Worm (Caenorhabditis elegans): ENCODE results near the gene Y57G7A.11.
"Not testable (repeated sequence)": the region's sequence is repeated elsewhere in the genome, so short reads cannot be mapped to it uniquely, and the experiment has no call there.

The Y57G7A.11 gene

ce11 chrII:1297697-1298093, 21.0 kb upstream of the Y57G7A.11 start:
- no peak for TF ChIP-seq ets-7 (tag; optimal IDR thresholded peaks at IDR 0.05)
- TF ChIP-seq scrt-1 (GFP tag; IDR thresholded peaks at IDR 0.05): no peak
- TF ChIP-seq F13C5.2 (tag; optimal IDR thresholded peaks at IDR 0.05): no peak
- no peak for TF ChIP-seq tra-4 (tag; optimal IDR thresholded peaks at IDR 0.05)
- TF ChIP-seq B0310.2 (tag; optimal IDR thresholded peaks at IDR 0.05): no peak
- no peak for TF ChIP-seq ceh-13 (GFP tag; optimal IDR thresholded peaks at IDR 0.05)
- TF ChIP-seq hnd-1 (tag; optimal IDR thresholded peaks at IDR 0.05): no peak
- no peak for TF ChIP-seq ama-1 (optimal IDR thresholded peaks at IDR 0.05)
- TF ChIP-seq aly-1 (tag; optimal IDR thresholded peaks at IDR 0.05): no peak
- TF ChIP-seq ceh-36 (tag; optimal IDR thresholded peaks at IDR 0.05): no peak
- TF ChIP-seq hmbx-1 (tag; optimal IDR thresholded peaks at IDR 0.05): no peak
- no peak for TF ChIP-seq tbx-11 (GFP tag; IDR thresholded peaks at IDR 0.05)
- TF ChIP-seq hmg-4 (GFP tag; optimal IDR thresholded peaks at IDR 0.05): no peak

- no peak for TF ChIP-seq flt-1 (GFP tag; IDR thresholded peaks at IDR 0.05)
- TF ChIP-seq hmg-4 (GFP tag; optimal IDR thresholded peaks at IDR 0.05): no peak
- TF ChIP-seq F13C5.2 (tag; optimal IDR thresholded peaks at IDR 0.05): no peak
- TF ChIP-seq ama-1 (optimal IDR thresholded peaks at IDR 0.05): no peak
- no peak for TF ChIP-seq ets-7 (tag; optimal IDR thresholded peaks at IDR 0.05)
- TF ChIP-seq pes-1 (GFP tag; IDR thresholded peaks at IDR 0.05): no peak
- no peak for TF ChIP-seq sea-1 (GFP tag; conservative IDR thresholded peaks at IDR 0.05)
- no peak for TF ChIP-seq tbx-11 (GFP tag; IDR thresholded peaks at IDR 0.05)
- TF ChIP-seq hnd-1 (tag; optimal IDR thresholded peaks at IDR 0.05): no peak
These were observed 20.5 kb upstream of the Y57G7A.11 start for ce11 chrII:1297044-1297696.

ce11 chrII:1295776-1296175, 19.1 kb upstream of the Y57G7A.11 start, which contains the start of gene Y57G7A.2:
Gene Y57G7A.2, plus strand, starts transcription at chrII:1296076.
- TF ChIP-seq ceh-13 (GFP tag; optimal IDR thresholded peaks at IDR 0.05) (no peak), B0310.2 (tag; optimal IDR thresholded peaks at IDR 0.05) (no peak), hmbx-1 (tag; optimal IDR thresholded peaks at IDR 0.05) (no peak), pes-1 (GFP tag; IDR thresholded peaks at IDR 0.05) (no peak), ceh-36 (tag; optimal IDR thresholded peaks at IDR 0.05) (no peak), tbx-11 (GFP tag; IDR thresholded peaks at IDR 0.05) (no peak), tbx-37 (GFP tag; conservative IDR thresholded peaks at IDR 0.05) (no peak), F13C5.2 (tag; optimal IDR thresholded peaks at IDR 0.05) (no peak), aly-1 (tag; optimal IDR thresholded peaks at IDR 0.05) (no peak), ama-1 (optimal IDR thresholded peaks at IDR 0.05) (no peak), hmg-4 (GFP tag; optimal IDR thresholded peaks at IDR 0.05) (no peak), ets-7 (tag; optimal IDR thresholded peaks at IDR 0.05) (no peak), sea-1 (GFP tag; conservative IDR thresholded peaks at IDR 0.05) (no peak), hnd-1 (tag; optimal IDR thresholded peaks at IDR 0.05) (no peak), scrt-1 (GFP tag; IDR thresholded peaks at IDR 0.05) (no peak)

- TF ChIP-seq ceh-36 (tag; optimal IDR thresholded peaks at IDR 0.05) (no peak), flt-1 (GFP tag; IDR thresholded peaks at IDR 0.05) (no peak), pes-1 (GFP tag; IDR thresholded peaks at IDR 0.05) (no peak), hmg-4 (GFP tag; optimal IDR thresholded peaks at IDR 0.05) (no peak), hmbx-1 (tag; optimal IDR thresholded peaks at IDR 0.05) (no peak), hnd-1 (tag; optimal IDR thresholded peaks at IDR 0.05) (no peak), ets-7 (tag; optimal IDR thresholded peaks at IDR 0.05) (no peak), aly-1 (tag; optimal IDR thresholded peaks at IDR 0.05) (no peak), tbx-11 (GFP tag; IDR thresholded peaks at IDR 0.05) (no peak), ceh-13 (GFP tag; optimal IDR thresholded peaks at IDR 0.05) (no peak), tbx-37 (GFP tag; conservative IDR thresholded peaks at IDR 0.05) (no peak), F13C5.2 (tag; optimal IDR thresholded peaks at IDR 0.05) (no peak)
These were observed 16.5 kb upstream of the Y57G7A.11 start, which contains the start of gene srz-64 for ce11 chrII:1293157-1293556. Gene srz-64, minus strand, starts transcription at chrII:1293257.

ce11 chrII:1285514-1285913, 8.8 kb upstream of the Y57G7A.11 start, which contains the start of the genes Y57G7A.6 and Y57G7A.3:
Gene Y57G7A.6, minus strand, starts transcription at chrII:1285614.
Gene Y57G7A.3, plus strand, starts transcription at chrII:1285782.
- no peak for TF ChIP-seq ceh-36 (tag; optimal IDR thresholded peaks at IDR 0.05)
- TF ChIP-seq tbx-11 (GFP tag; IDR thresholded peaks at IDR 0.05): no peak
- no peak for TF ChIP-seq tbx-37 (GFP tag; conservative IDR thresholded peaks at IDR 0.05)
- TF ChIP-seq aly-1 (tag; optimal IDR thresholded peaks at IDR 0.05): no peak
- TF ChIP-seq sea-1 (GFP tag; conservative IDR thresholded peaks at IDR 0.05): no peak
- TF ChIP-seq hnd-1 (tag; optimal IDR thresholded peaks at IDR 0.05): no peak
- no peak for TF ChIP-seq flt-1 (GFP tag; IDR thresholded peaks at IDR 0.05)
- TF ChIP-seq F13C5.2 (tag; optimal IDR thresholded peaks at IDR 0.05): no peak
- no peak for TF ChIP-seq B0310.2 (tag; optimal IDR thresholded peaks at IDR 0.05)
- no peak for TF ChIP-seq ceh-13 (GFP tag; optimal IDR thresholded peaks at IDR 0.05)
- no peak for TF ChIP-seq pes-1 (GFP tag; IDR thresholded peaks at IDR 0.05)
- no peak for TF ChIP-seq ets-7 (tag; optimal IDR thresholded peaks at IDR 0.05)
- no peak for TF ChIP-seq ama-1 (optimal IDR thresholded peaks at IDR 0.05)
- no peak for TF ChIP-seq hmbx-1 (tag; optimal IDR thresholded peaks at IDR 0.05)
- TF ChIP-seq scrt-1 (GFP tag; IDR thresholded peaks at IDR 0.05): no peak

ce11 chrII:1284985-1285384, 8.3 kb upstream of the Y57G7A.11 start:
- TF ChIP-seq hmbx-1 (tag; optimal IDR thresholded peaks at IDR 0.05): no peak
- TF ChIP-seq ets-7 (tag; optimal IDR thresholded peaks at IDR 0.05): no peak
- no peak for TF ChIP-seq F13C5.2 (tag; optimal IDR thresholded peaks at IDR 0.05)
- no peak for TF ChIP-seq hmg-4 (GFP tag; optimal IDR thresholded peaks at IDR 0.05)
- no peak for TF ChIP-seq aly-1 (tag; optimal IDR thresholded peaks at IDR 0.05)

- TF ChIP-seq ets-7 (tag; optimal IDR thresholded peaks at IDR 0.05); scrt-1 (GFP tag; IDR thresholded peaks at IDR 0.05); F13C5.2 (tag; optimal IDR thresholded peaks at IDR 0.05): not testable (repeated sequence)
These were observed 1.7 kb upstream of the Y57G7A.11 start, which contains the start of gene srz-63 for ce11 chrII:1278350-1278749. Gene srz-63, plus strand, starts transcription at chrII:1278650.

All from whole organism, early embryonic.